Fruit fly (Drosophila melanogaster) whole organism, embryonic: Measurements from ENCODE around the gene Amacr.

ENCODE experiments used
- ATbp ChIP-seq: fragments of 200-800 bp; sonication (Bioruptor generic); optimal IDR thresholded peaks from 2 replicates; lab custom pipeline; 2017; ENCODE audit warnings: missing biosample characterization, mild to moderate bottlenecking, missing genetic modification characterization, missing genetic modification reagents
- Antp ChIP-seq: fragments of 200-800 bp; sonication (Bioruptor generic); optimal IDR thresholded peaks from 3 replicates; lab custom pipeline; 2016; ENCODE audit warnings: missing biosample characterization, missing genetic modification characterization
- Awh ChIP-seq: fragments of 200-800 bp; sonication (Bioruptor generic); IDR thresholded peaks from 2 replicates; pipeline ENCODE4, ENCODE4 v1.3.6; 2022; ENCODE audit warnings: missing biosample characterization, missing genetic modification characterization
- CG10462 ChIP-seq: fragments of 200-800 bp; sonication (Bioruptor generic); optimal IDR thresholded peaks from 2 replicates; lab custom pipeline; 2016; ENCODE audit warnings: missing biosample characterization, missing genetic modification characterization
- CG10654 ChIP-seq: fragments of 200-800 bp; sonication (Bioruptor generic); optimal IDR thresholded peaks from 2 replicates; lab custom pipeline; 2016; ENCODE audit warnings: missing biosample characterization, missing genetic modification characterization
- CG11085 ChIP-seq: fragments of 200-800 bp; sonication (Bioruptor generic); IDR thresholded peaks from 2 replicates; pipeline ENCODE4 v1.3.6; 2022; ENCODE audit warnings: missing biosample characterization, missing genetic modification characterization
- CG11696 ChIP-seq: fragments of 200-800 bp; sonication (Bioruptor generic); IDR thresholded peaks from 2 replicates; pipeline ENCODE4 v1.3.6; 2022; ENCODE audit warnings: missing biosample characterization, missing genetic modification characterization
- CG11723 ChIP-seq: fragments of 200-800 bp; sonication (Bioruptor generic); optimal IDR thresholded peaks from 2 replicates; lab custom pipeline; 2017; ENCODE audit warnings: missing biosample characterization, mild to moderate bottlenecking, missing genetic modification characterization
- CG12104 ChIP-seq: fragments of 200-800 bp; sonication (Bioruptor generic); optimal IDR thresholded peaks from 3 replicates; lab custom pipeline; 2016; ENCODE audit warnings: missing biosample characterization, missing genetic modification characterization
- CG12659 ChIP-seq: fragments of 200-800 bp; sonication (Bioruptor generic); optimal IDR thresholded peaks from 3 replicates; lab custom pipeline; 2017; ENCODE audit warnings: mild to moderate bottlenecking, missing biosample characterization, missing genetic modification reagents, missing genetic modification characterization
- CG13775 ChIP-seq: fragments of 200-800 bp; sonication (Bioruptor generic); optimal IDR thresholded peaks from 3 replicates; lab custom pipeline; 2017; ENCODE audit warnings: missing biosample characterization, mild to moderate bottlenecking, missing genetic modification characterization
- CG15696 ChIP-seq: fragments of 200-800 bp; sonication (Bioruptor generic); optimal IDR thresholded peaks from 2 replicates; lab custom pipeline; 2019; ENCODE audit warnings: missing biosample characterization, mild to moderate bottlenecking, missing genetic modification characterization, moderate library complexity
- CG17802 ChIP-seq: fragments of 200-800 bp; sonication (Bioruptor generic); optimal IDR thresholded peaks from 2 replicates; lab custom pipeline; 2018; ENCODE audit warnings: missing biosample characterization, mild to moderate bottlenecking, missing genetic modification characterization, moderate library complexity
- CG2678 ChIP-seq: fragments of 200-800 bp; sonication (Bioruptor generic); optimal IDR thresholded peaks from 3 replicates; lab custom pipeline; 2019; ENCODE audit warnings: missing biosample characterization, mild to moderate bottlenecking, missing genetic modification characterization, moderate library complexity
- CG2712 ChIP-seq: fragments of 200-800 bp; optimal IDR thresholded peaks from 3 replicates; lab custom pipeline; 2019; ENCODE audit warnings: missing biosample characterization, mild to moderate bottlenecking, missing genetic modification characterization, moderate library complexity
- CG2889 ChIP-seq: fragments of 200-800 bp; sonication (Bioruptor generic); IDR thresholded peaks from 3 replicates; pipeline ENCODE4 v1.3.6; 2022; ENCODE audit warnings: missing biosample characterization, missing genetic modification characterization
- CG3065 ChIP-seq: fragments of 200-800 bp; sonication (Bioruptor generic); optimal IDR thresholded peaks from 2 replicates; lab custom pipeline; 2016; ENCODE audit warnings: missing biosample characterization, missing genetic modification characterization
- CG33557 ChIP-seq: fragments of 200-800 bp; sonication (Bioruptor generic); optimal IDR thresholded peaks from 2 replicates; lab custom pipeline; 2019; ENCODE audit warnings: missing biosample characterization, mild to moderate bottlenecking, missing genetic modification characterization, moderate library complexity
- CG42726 ChIP-seq: fragments of 200-800 bp; sonication (Bioruptor generic); IDR thresholded peaks from 2 replicates; pipeline ENCODE4 v1.3.6; 2022; ENCODE audit warnings: missing biosample characterization, missing genetic modification characterization; ENCODE audit not compliant: partially characterized antibody
- CG4328 ChIP-seq: fragments of 200-800 bp; sonication (Bioruptor generic); optimal IDR thresholded peaks from 3 replicates; lab custom pipeline; 2017; ENCODE audit warnings: missing biosample characterization, missing genetic modification reagents, missing genetic modification characterization
- CG7357 ChIP-seq: fragments of 200-800 bp; sonication (Bioruptor generic); IDR thresholded peaks from 3 replicates; pipeline ENCODE4 v1.3.6; 2022; ENCODE audit warnings: missing biosample characterization, missing genetic modification characterization
- CG7839 ChIP-seq: fragments of 200-800 bp; sonication (Bioruptor generic); optimal IDR thresholded peaks from 3 replicates; lab custom pipeline; 2018; ENCODE audit warnings: missing biosample characterization, mild to moderate bottlenecking, missing genetic modification characterization, moderate library complexity
- Camta ChIP-seq: fragments of 200-800 bp; sonication (Bioruptor generic); optimal IDR thresholded peaks from 2 replicates; lab custom pipeline; 2016; ENCODE audit warnings: missing biosample characterization, missing genetic modification characterization
- D ChIP-seq, 2 experiments: fragments of 200-800 bp in 1 of 2; fragments of >200 bp in 1 of 2; sonication (Bioruptor generic) in 1 of 2; optimal IDR thresholded peaks; 2 replicates in 1 of 2; 3 replicates in 1 of 2; lab custom pipeline; 2017; ENCODE audit warnings: mild to moderate bottlenecking in 1 of 2, missing biosample characterization in 1 of 2, missing genetic modification characterization in 1 of 2, missing genetic modification reagents in 1 of 2
- Hey ChIP-seq: fragments of 200-800 bp; sonication (Bioruptor generic); optimal IDR thresholded peaks from 3 replicates; lab custom pipeline; 2018; ENCODE audit warnings: missing biosample characterization, mild to moderate bottlenecking, missing genetic modification characterization
- Med ChIP-seq: fragments of 200-800 bp; sonication (Bioruptor generic); peaks from one replicate; lab custom pipeline; 2016; ENCODE audit warnings: missing biosample characterization, missing genetic modification characterization, mild to moderate bottlenecking, inconsistent platforms, moderate library complexity
- Ravus ChIP-seq: fragments of 200-800 bp; sonication (Bioruptor generic); IDR thresholded peaks from 2 replicates; pipeline ENCODE4 v1.3.6; 2022; ENCODE audit warnings: missing biosample characterization, missing genetic modification characterization
- Sox100B ChIP-seq: fragments of 200-800 bp; sonication (Bioruptor generic); optimal IDR thresholded peaks from 3 replicates; lab custom pipeline; 2018; ENCODE audit warnings: missing biosample characterization, mild to moderate bottlenecking, missing genetic modification characterization
- Spps ChIP-seq: fragments of 200-800 bp; sonication (Bioruptor generic); optimal IDR thresholded peaks from 2 replicates; lab custom pipeline; 2018; ENCODE audit warnings: missing biosample characterization, mild to moderate bottlenecking, missing genetic modification characterization
- Ssrp ChIP-seq: fragments of 200-800 bp; sonication (Bioruptor generic); optimal IDR thresholded peaks from 2 replicates; lab custom pipeline; 2018; ENCODE audit warnings: missing biosample characterization, mild to moderate bottlenecking, missing genetic modification characterization, moderate library complexity
- YL-1 ChIP-seq: fragments of 200-800 bp; sonication (Bioruptor generic); optimal IDR thresholded peaks from 3 replicates; lab custom pipeline; 2017; ENCODE audit warnings: missing biosample characterization, mild to moderate bottlenecking, missing genetic modification characterization
- bbx ChIP-seq: fragments of 200-800 bp; sonication (Bioruptor generic); IDR thresholded peaks from 2 replicates; pipeline ENCODE4 v1.3.6; 2022; ENCODE audit warnings: missing biosample characterization, missing genetic modification characterization; ENCODE audit not compliant: partially characterized antibody
- cad ChIP-seq: fragments of >200 bp; optimal IDR thresholded peaks from 2 replicates; lab custom pipeline; 2017; ENCODE audit warnings: missing biosample characterization, missing genetic modification characterization
- cas ChIP-seq: fragments of 200-800 bp; sonication (Bioruptor generic); IDR thresholded peaks from 2 replicates; pipeline ENCODE4 v1.3.6; 2022; ENCODE audit warnings: missing biosample characterization, missing genetic modification characterization
- chif ChIP-seq, 2 experiments: fragments of 200-800 bp; sonication (Bioruptor generic); optimal IDR thresholded peaks; 3 replicates each; lab custom pipeline; 2016; ENCODE audit warnings: missing biosample characterization in 2 of 2, missing genetic modification characterization in 2 of 2
- corto ChIP-seq: fragments of 200-800 bp; sonication (Bioruptor generic); optimal IDR thresholded peaks from 2 replicates; lab custom pipeline; 2016; ENCODE audit warnings: missing biosample characterization, mild to moderate bottlenecking, missing genetic modification characterization, moderate library complexity
- disco-r ChIP-seq: fragments of 200-800 bp; sonication (Bioruptor generic); optimal IDR thresholded peaks from 2 replicates; lab custom pipeline; 2016; ENCODE audit warnings: missing biosample characterization, missing genetic modification characterization
- dysf ChIP-seq: fragments of 200-800 bp; sonication (Bioruptor generic); IDR thresholded peaks from 3 replicates; pipeline ENCODE4 v1.3.6; 2022; ENCODE audit warnings: missing biosample characterization, missing genetic modification characterization
- exex ChIP-seq: fragments of 200-800 bp; sonication (Bioruptor generic); optimal IDR thresholded peaks from 4 replicates; lab custom pipeline; 2018; ENCODE audit warnings: missing biosample characterization, mild to moderate bottlenecking, missing genetic modification characterization, moderate library complexity
- gsb-n ChIP-seq: fragments of 200-800 bp; sonication (Bioruptor generic); optimal IDR thresholded peaks from 3 replicates; lab custom pipeline; 2018; ENCODE audit warnings: missing biosample characterization, mild to moderate bottlenecking, missing genetic modification characterization
- klu ChIP-seq: fragments of 200-800 bp; sonication (Bioruptor generic); IDR thresholded peaks from 2 replicates; pipeline ENCODE4 v1.3.6; 2022; ENCODE audit warnings: missing biosample characterization, missing genetic modification characterization
- nerfin-1 ChIP-seq: fragments of 200-800 bp; sonication (Bioruptor generic); optimal IDR thresholded peaks from 3 replicates; lab custom pipeline; 2019; ENCODE audit warnings: missing biosample characterization, mild to moderate bottlenecking, missing genetic modification characterization, moderate library complexity
- odd ChIP-seq: fragments of 200-800 bp; sonication (Bioruptor generic); optimal IDR thresholded peaks from 2 replicates; lab custom pipeline; 2017; ENCODE audit warnings: missing biosample characterization, mild to moderate bottlenecking, missing genetic modification characterization
- org-1 ChIP-seq: fragments of 200-800 bp; sonication (Bioruptor generic); optimal IDR thresholded peaks from 2 replicates; lab custom pipeline; 2017; ENCODE audit warnings: missing biosample characterization, missing genetic modification characterization
- salm ChIP-seq: fragments of 200-800 bp; sonication (Bioruptor generic); optimal IDR thresholded peaks from 2 replicates; lab custom pipeline; 2018; ENCODE audit warnings: missing biosample characterization, mild to moderate bottlenecking, missing genetic modification characterization
- sens-2 ChIP-seq: fragments of 200-800 bp; sonication (Bioruptor generic); IDR thresholded peaks from 2 replicates; pipeline ENCODE4 v1.3.6; 2022; ENCODE audit warnings: missing biosample characterization, missing genetic modification characterization
- sug ChIP-seq: fragments of 200-800 bp; optimal IDR thresholded peaks from 2 replicates; lab custom pipeline; 2019; ENCODE audit warnings: missing biosample characterization, mild to moderate bottlenecking, missing genetic modification characterization, moderate library complexity
- tin ChIP-seq: fragments of 200-800 bp; sonication (Bioruptor generic); optimal IDR thresholded peaks from 3 replicates; lab custom pipeline; 2016; ENCODE audit warnings: missing biosample characterization, missing genetic modification characterization
- trem ChIP-seq: fragments of 200-800 bp; optimal IDR thresholded peaks from 3 replicates; lab custom pipeline; 2019; ENCODE audit warnings: missing biosample characterization, mild to moderate bottlenecking, missing genetic modification characterization, moderate library complexity
- yki ChIP-seq: fragments of >200 bp; optimal IDR thresholded peaks from 3 replicates; lab custom pipeline; 2018
- zfh2 ChIP-seq: fragments of 200-800 bp; sonication (Bioruptor generic); optimal IDR thresholded peaks from 2 replicates; lab custom pipeline; 2016; ENCODE audit warnings: missing biosample characterization, missing genetic modification characterization

The Amacr gene

dm6 chr2L:20761951-20762538 is 9.9 kb upstream of the Amacr start (continued):
- no peak for TF ChIP-seq zfh2
- no peak for TF ChIP-seq salm (tag; lab: Kevin White, UChicago)
- peak; percentile 17 for TF ChIP-seq Ssrp (tag; lab: Kevin White, UChicago)
- TF ChIP-seq bbx (GFP tag; lab: Robert Waterston, UW): no peak
- TF ChIP-seq klu (GFP tag; lab: Robert Waterston, UW): no peak
- no peak for TF ChIP-seq CG12104
- peak; percentile 26; the same call in 1 of the 2 replicates for TF ChIP-seq CG11696 (GFP tag; lab: Robert Waterston, UW)
- no peak for TF ChIP-seq nerfin-1
- TF ChIP-seq Camta (GFP tag; lab: Kevin White, UChicago): no peak
- TF ChIP-seq Ravus (GFP tag; lab: Robert Waterston, UW): no peak
- TF ChIP-seq Spps: no peak
- no peak for TF ChIP-seq CG11723 (GFP tag; lab: Kevin White, UChicago)
- TF ChIP-seq CG3065 (GFP tag; lab: Kevin White, UChicago): no peak
- peak; percentile 20 for TF ChIP-seq tin (GFP tag; lab: Kevin White, UChicago)
- no peak for TF ChIP-seq org-1 (GFP tag; lab: Kevin White, UChicago)
- TF ChIP-seq trem (tag; lab: Kevin White, UChicago): peak; percentile 44
- peak; percentile 16 for TF ChIP-seq Med (GFP tag; lab: Kevin White, UChicago)
- no peak for TF ChIP-seq cad
- no peak for TF ChIP-seq CG42726 (GFP tag; lab: Robert Waterston, UW)
- no peak for TF ChIP-seq CG10462 (GFP tag; lab: Kevin White, UChicago)
- TF ChIP-seq CG12659 (GFP tag; lab: Kevin White, UChicago): peak; percentile 32
- TF ChIP-seq CG2678 (tag; lab: Kevin White, UChicago): peak; percentile 56
- no peak for TF ChIP-seq CG2889 (GFP tag; lab: Robert Waterston, UW)
- peak; percentile 8 for TF ChIP-seq gsb-n (tag; lab: Kevin White, UChicago)
- TF ChIP-seq chif (GFP tag; optimal IDR thresholded peaks at IDR 0.05; lab: Kevin White, UChicago): no peak
- no peak for TF ChIP-seq CG7357 (GFP tag; lab: Robert Waterston, UW)
- no peak for TF ChIP-seq Antp
- TF ChIP-seq CG11085 (GFP tag; lab: Robert Waterston, UW): no peak
- peak; percentile 40 for TF ChIP-seq Sox100B (GFP tag; lab: Kevin White, UChicago)
- peak; percentile 2 for TF ChIP-seq odd (GFP tag; lab: Kevin White, UChicago)
- TF ChIP-seq disco-r (GFP tag; lab: Kevin White, UChicago): no peak
- TF ChIP-seq CG4328: no peak
- no peak for TF ChIP-seq yki (lab: Kevin White, UChicago)
- TF ChIP-seq Awh (GFP tag; lab: Robert Waterston, UW): no peak
- no peak for TF ChIP-seq CG10654 (GFP tag; lab: Kevin White, UChicago)
- no peak for TF ChIP-seq CG15696 (tag; lab: Kevin White, UChicago)
- no peak for TF ChIP-seq sens-2
- TF ChIP-seq CG7839 (tag; lab: Kevin White, UChicago): peak; percentile 64
- TF ChIP-seq corto (GFP tag; lab: Kevin White, UChicago): no peak
- TF ChIP-seq ATbp (GFP tag; lab: Kevin White, UChicago): peak; percentile 18
- TF ChIP-seq CG2712: peak; percentile 65
- no peak for TF ChIP-seq cas (GFP tag; lab: Robert Waterston, UW)
- TF ChIP-seq YL-1 (GFP tag; lab: Kevin White, UChicago): no peak
- no peak for TF ChIP-seq Hey
- no peak for TF ChIP-seq CG33557 (GFP tag; lab: Kevin White, UChicago)
- no peak for TF ChIP-seq exex
- no peak for TF ChIP-seq D (optimal IDR thresholded peaks at IDR 0.05; lab: Kevin White, UChicago)
- peak; percentile 31 for TF ChIP-seq D (GFP tag; optimal IDR thresholded peaks at IDR 0.05; lab: Kevin White, UChicago)
- TF ChIP-seq CG17802 (tag; lab: Kevin White, UChicago): no peak
- TF ChIP-seq CG13775 (GFP tag; lab: Kevin White, UChicago): peak; percentile 37
- peak; percentile 54; the same call in 1 of the 3 replicates for TF ChIP-seq dysf (GFP tag; lab: Robert Waterston, UW)
- no peak for TF ChIP-seq sug (tag; lab: Kevin White, UChicago)
